Worm (Caenorhabditis elegans): Measurements from ENCODE around the gene Y47D7A.11.

- no peak for TF ChIP-seq ceh-16 (tag; optimal IDR thresholded peaks at IDR 0.05)
- no peak for TF ChIP-seq mdl-1 (tag; optimal IDR thresholded peaks at IDR 0.05)
- no peak for TF ChIP-seq ama-1 (optimal IDR thresholded peaks at IDR 0.05)
- TF ChIP-seq nhr-12 (tag; optimal IDR thresholded peaks at IDR 0.05): no peak
- TF ChIP-seq pqm-1 (tag; optimal IDR thresholded peaks at IDR 0.05): no peak
- TF ChIP-seq unc-39 (tag; optimal IDR thresholded peaks at IDR 0.05): no peak
- TF ChIP-seq fkh-2 (tag; optimal IDR thresholded peaks at IDR 0.05): no peak
- TF ChIP-seq egl-5 (tag; optimal IDR thresholded peaks at IDR 0.05): no peak
- no peak for TF ChIP-seq aly-2 (tag; optimal IDR thresholded peaks at IDR 0.05)
- TF ChIP-seq elt-1 (tag; optimal IDR thresholded peaks at IDR 0.05): no peak
- TF ChIP-seq snpc-4 (tag; optimal IDR thresholded peaks at IDR 0.05): no peak
- TF ChIP-seq tbx-2 (tag; optimal IDR thresholded peaks at IDR 0.05): no peak
- no peak for TF ChIP-seq nfya-1 (tag; optimal IDR thresholded peaks at IDR 0.05; ENCODE audit: insufficient read depth)
- TF ChIP-seq fos-1 (tag; optimal IDR thresholded peaks at IDR 0.05): no peak
Measured at ce11 chrV:4432783-4433237, 4.7 kb upstream of the Y47D7A.11 start, which contains the start of gene Y47D7A.15.

All from whole organism, L3 larva.